Worm (Caenorhabditis elegans): Measurements from ENCODE around the gene dnj-2.
A peak's percentile ranks its signal among the peaks of the same experiment; 100 is the strongest.

The dnj-2 gene

ce11 chrIV:11320500-11320899 lies 6.7 kb upstream of the dnj-2 start, which contains the start of gene edg-1:
Gene edg-1, plus strand, starts transcription at chrIV:11320800.
- TF ChIP-seq T07F8.4 (tag; optimal IDR thresholded peaks at IDR 0.05) (no peak), F49E8.2 (tag; optimal IDR thresholded peaks at IDR 0.05; ENCODE audit: insufficient read depth) (peak; percentile 7)

DNA sequence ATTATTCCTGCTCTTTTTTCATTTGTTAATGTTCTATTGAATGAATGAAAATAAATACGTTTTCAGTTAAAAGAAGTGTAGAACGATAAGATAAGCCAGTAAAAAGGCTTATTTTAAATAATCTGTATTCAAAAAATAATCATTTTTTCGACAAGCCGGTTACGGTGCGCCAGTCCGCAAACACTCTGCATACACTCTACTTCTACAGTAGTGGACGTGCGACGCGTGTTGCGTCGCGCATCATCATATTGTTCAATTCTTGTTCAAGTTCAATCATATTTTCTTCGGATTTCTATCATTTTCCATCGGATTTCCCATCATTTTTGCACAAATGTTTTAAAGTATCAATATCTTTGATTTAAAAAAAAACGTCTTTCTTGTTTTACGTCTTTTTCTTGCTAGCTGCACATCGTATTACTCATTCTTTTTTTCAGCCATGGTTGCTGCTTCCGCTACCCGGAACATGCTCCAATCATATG lies 6.1 kb upstream of the dnj-2 start, which contains the start of gene B0035.18:
Gene B0035.18 (plus strand): TSS at position 429 of the 479 bp plus-strand sequence.
- TF ChIP-seq snpc-3.4 (tag; optimal IDR thresholded peaks at IDR 0.05), result peak; percentile 53
- TF ChIP-seq atf-7 (tag; optimal IDR thresholded peaks at IDR 0.05), result no peak
- TF ChIP-seq B0035.1 (tag; optimal IDR thresholded peaks at IDR 0.05), result no peak
- TF ChIP-seq lsl-1 (GFP tag; optimal IDR thresholded peaks at IDR 0.05), result peak; percentile 89
- no peak for TF ChIP-seq ztf-6 (GFP tag; IDR thresholded peaks at IDR 0.05)
- TF ChIP-seq hmg-1.2 (GFP tag; IDR thresholded peaks at IDR 0.05), result peak; percentile 11; the same call in 1 of the 2 replicates
- peak; percentile 9 for TF ChIP-seq snpc-1.3 (tag; optimal IDR thresholded peaks at IDR 0.05; ENCODE audit: insufficient read depth)
- peak; percentile 91 for TF ChIP-seq madf-3 (GFP tag; IDR thresholded peaks at IDR 0.05)
- TF ChIP-seq rcor-1 (GFP tag; IDR thresholded peaks at IDR 0.05), result no peak
- TF ChIP-seq lin-54 (GFP tag; optimal IDR thresholded peaks at IDR 0.05), result no peak
- no peak for TF ChIP-seq K11D2.4 (GFP tag; IDR thresholded peaks at IDR 0.05)
- no peak for TF ChIP-seq dpff-1 (tag; optimal IDR thresholded peaks at IDR 0.05)
- no peak for TF ChIP-seq athp-1 (tag; optimal IDR thresholded peaks at IDR 0.05)
- TF ChIP-seq ceh-58 (GFP tag; IDR thresholded peaks at IDR 0.05), result no peak
- no peak for TF ChIP-seq Y67H2A.10 (GFP tag; conservative IDR thresholded peaks at IDR 0.05)
- TF ChIP-seq D2030.7 (GFP tag; IDR thresholded peaks at IDR 0.05), result peak; percentile 30; the same call in 1 of the 2 replicates
- no peak for TF ChIP-seq die-1 (tag; optimal IDR thresholded peaks at IDR 0.05)
- no peak for TF ChIP-seq repo-1 (tag; optimal IDR thresholded peaks at IDR 0.05)
- TF ChIP-seq attf-5 (GFP tag; optimal IDR thresholded peaks at IDR 0.05), result no peak

DNA sequence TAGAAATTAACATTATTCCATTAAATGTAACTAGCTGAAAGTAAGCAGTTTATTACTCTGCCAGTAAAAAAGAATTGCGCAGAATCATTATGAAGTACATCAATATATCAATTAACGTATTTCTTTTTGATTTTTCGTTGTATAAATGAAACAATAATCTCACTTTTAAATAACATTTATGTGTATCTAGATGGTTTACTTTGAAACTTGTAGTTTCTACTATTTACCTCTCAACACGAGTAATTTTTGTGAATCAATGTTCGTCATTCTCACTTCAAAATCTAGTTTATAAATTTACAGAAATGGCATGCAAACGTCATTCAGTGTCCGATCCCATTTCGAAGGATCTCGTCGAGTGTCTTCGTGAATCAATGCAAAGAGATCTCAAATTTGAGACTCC lies 3.3 kb upstream of the dnj-2 start, which contains the start of gene gspd-1:
Gene gspd-1 (plus strand): TSS at position 301 of the 400 bp plus-strand sequence.
- TF ChIP-seq sdz-38 (tag; optimal IDR thresholded peaks at IDR 0.05) (no peak), D2030.7 (GFP tag; IDR thresholded peaks at IDR 0.05) (no peak), tbp1 (GFP tag; optimal IDR thresholded peaks at IDR 0.05) (no peak), F57C9.4 (tag; optimal IDR thresholded peaks at IDR 0.05) (no peak), ets-4 (GFP tag; optimal IDR thresholded peaks at IDR 0.05) (no peak), ama-1 (optimal IDR thresholded peaks at IDR 0.05) (no peak), ama-1 (GFP tag; optimal IDR thresholded peaks at IDR 0.05) (no peak), die-1 (tag; optimal IDR thresholded peaks at IDR 0.05) (no peak), F10E7.11 (tag; optimal IDR thresholded peaks at IDR 0.05) (no peak), akir-1 (GFP tag; optimal IDR thresholded peaks at IDR 0.05) (no peak), hmg-1.2 (GFP tag; IDR thresholded peaks at IDR 0.05) (no peak), Y67H2A.10 (GFP tag; conservative IDR thresholded peaks at IDR 0.05) (no peak), nhr-27 (tag; optimal IDR thresholded peaks at IDR 0.05) (no peak), lin-40 (tag; optimal IDR thresholded peaks at IDR 0.05) (no peak), mes-4 (tag; optimal IDR thresholded peaks at IDR 0.05) (no peak), nfya-1 (tag; optimal IDR thresholded peaks at IDR 0.05; ENCODE audit: borderline replicate concordance, insufficient read depth) (no peak), egl-44 (GFP tag; IDR thresholded peaks at IDR 0.05) (no peak), snpc-1.3 (tag; optimal IDR thresholded peaks at IDR 0.05; ENCODE audit: insufficient read depth) (no peak), dpff-1 (tag; optimal IDR thresholded peaks at IDR 0.05) (no peak), attf-3 (GFP tag; conservative IDR thresholded peaks at IDR 0.05) (no peak), cebp-2 (GFP tag; IDR thresholded peaks at IDR 0.05) (no peak)
